Fruit fly (Drosophila melanogaster) whole organism, embryonic: Measurements from ENCODE around the gene MED18.

Experiments
- C15 ChIP-seq: fragments of 200-800 bp; sonication (Bioruptor generic); IDR thresholded peaks from 3 replicates; pipeline ENCODE4 v1.3.6; 2022; ENCODE audit warnings: missing biosample characterization, missing genetic modification characterization
- Dbx ChIP-seq: fragments of 200-800 bp; sonication (Bioruptor generic); IDR thresholded peaks from 3 replicates; pipeline ENCODE4 v1.3.6; 2022; ENCODE audit warnings: missing biosample characterization, missing genetic modification characterization
- H2.0 ChIP-seq: fragments of 200-800 bp; sonication (Bioruptor generic); IDR thresholded peaks from 2 replicates; pipeline ENCODE4 v1.3.6; 2022; ENCODE audit warnings: missing biosample characterization, missing genetic modification characterization
- Hsf ChIP-seq: fragments of 200-800 bp; sonication (Bioruptor generic); optimal IDR thresholded peaks from 3 replicates; lab custom pipeline; 2016; ENCODE audit warnings: missing biosample characterization, missing genetic modification characterization
- insv ChIP-seq, 2 experiments: fragments of 200-800 bp; sonication (Bioruptor generic); optimal IDR thresholded peaks; 3 replicates each; lab custom pipeline; 2016 to 2018; ENCODE audit warnings: missing biosample characterization in 2 of 2, missing genetic modification characterization in 2 of 2
- otp ChIP-seq: fragments of 200-800 bp; sonication (Bioruptor generic); IDR thresholded peaks from 3 replicates; pipeline ENCODE4, ENCODE4 v1.3.6; 2022; ENCODE audit warnings: missing biosample characterization, missing genetic modification characterization

dm6 chrX:1824610-1824948 is 41.1 kb upstream of the MED18 start:
- TF ChIP-seq C15 (GFP tag; lab: Robert Waterston, UW) (no peak), Dbx (GFP tag; lab: Robert Waterston, UW) (0 out of 3 replicates have a peak, but pooled peaks have one; percentile 22), insv (GFP tag; optimal IDR thresholded peaks at IDR 0.05; lab: Kevin White, UChicago) (no peak), H2.0 (GFP tag; lab: Robert Waterston, UW) (no peak), otp (GFP tag; lab: Robert Waterston, UW) (no peak), Hsf (GFP tag; lab: Kevin White, UChicago) (no peak)
